Fruit fly (Drosophila melanogaster) whole organism, embryonic: ENCODE data around the gene CG43354.

ENCODE experiments used
- Abd-B ChIP-seq: fragments of 200-800 bp; sonication (Bioruptor generic); optimal IDR thresholded peaks from 2 replicates; lab custom pipeline; 2018; ENCODE audit warnings: missing biosample characterization, mild to moderate bottlenecking, missing genetic modification characterization, moderate library complexity
- Antp ChIP-seq: fragments of 200-800 bp; sonication (Bioruptor generic); optimal IDR thresholded peaks from 3 replicates; lab custom pipeline; 2016; ENCODE audit warnings: missing biosample characterization, missing genetic modification characterization
- CG10543 ChIP-seq: fragments of 200-800 bp; sonication (Bioruptor generic); optimal IDR thresholded peaks from 3 replicates; lab custom pipeline; 2017; ENCODE audit warnings: missing biosample characterization, mild to moderate bottlenecking, missing genetic modification characterization, moderate library complexity
- CG10959 ChIP-seq: fragments of 200-800 bp; sonication (Bioruptor generic); IDR thresholded peaks from 2 replicates; pipeline ENCODE4 v1.3.6; 2022; ENCODE audit warnings: missing biosample characterization, missing genetic modification characterization
- CG14965 ChIP-seq: fragments of 200-800 bp; sonication (Bioruptor generic); optimal IDR thresholded peaks from 2 replicates; lab custom pipeline; 2016; ENCODE audit warnings: missing biosample characterization, missing genetic modification characterization, borderline replicate concordance
- CG17328 ChIP-seq: fragments of 200-800 bp; sonication (Bioruptor generic); IDR thresholded peaks from 2 replicates; pipeline ENCODE4 v1.3.6; 2022; ENCODE audit warnings: missing biosample characterization, missing genetic modification characterization
- CG18011 ChIP-seq: fragments of 200-800 bp; sonication (Bioruptor generic); optimal IDR thresholded peaks from 2 replicates; lab custom pipeline; 2017; ENCODE audit warnings: missing biosample characterization, missing genetic modification characterization, mild to moderate bottlenecking, moderate library complexity, missing genotype
- CG18262 ChIP-seq: fragments of 200-800 bp; optimal IDR thresholded peaks from 3 replicates; lab custom pipeline; 2019; ENCODE audit warnings: missing biosample characterization, mild to moderate bottlenecking, missing genetic modification characterization, moderate library complexity
- CG18476 ChIP-seq: fragments of 200-800 bp; sonication (Bioruptor generic); optimal IDR thresholded peaks from 2 replicates; lab custom pipeline; 2016; ENCODE audit warnings: missing biosample characterization, mild to moderate bottlenecking, missing genetic modification characterization
- CG2116 ChIP-seq: fragments of 200-800 bp; sonication (Bioruptor generic); optimal IDR thresholded peaks from 3 replicates; lab custom pipeline; 2018; ENCODE audit warnings: missing biosample characterization, mild to moderate bottlenecking, missing genetic modification characterization
- CG2199 ChIP-seq: fragments of 200-800 bp; sonication (Bioruptor generic); IDR thresholded peaks from 3 replicates; pipeline ENCODE4 v1.3.6; 2022; ENCODE audit warnings: missing biosample characterization, missing genetic modification characterization
- CG2678 ChIP-seq: fragments of 200-800 bp; sonication (Bioruptor generic); optimal IDR thresholded peaks from 3 replicates; lab custom pipeline; 2019; ENCODE audit warnings: missing biosample characterization, mild to moderate bottlenecking, missing genetic modification characterization, moderate library complexity
- CG31365 ChIP-seq: fragments of 200-800 bp; sonication (Bioruptor generic); optimal IDR thresholded peaks from 2 replicates; lab custom pipeline; 2018; ENCODE audit warnings: missing biosample characterization, mild to moderate bottlenecking, missing genetic modification characterization
- CG3163 ChIP-seq: fragments of 200-800 bp; sonication (Bioruptor generic); optimal IDR thresholded peaks from 3 replicates; lab custom pipeline; 2016; ENCODE audit warnings: missing biosample characterization, missing genetic modification characterization
- CG33557 ChIP-seq: fragments of 200-800 bp; sonication (Bioruptor generic); optimal IDR thresholded peaks from 2 replicates; lab custom pipeline; 2019; ENCODE audit warnings: missing biosample characterization, mild to moderate bottlenecking, missing genetic modification characterization, moderate library complexity
- CG7928 ChIP-seq: fragments of 200-800 bp; sonication (Bioruptor generic); optimal IDR thresholded peaks from 2 replicates; lab custom pipeline; 2017; ENCODE audit warnings: missing biosample characterization, mild to moderate bottlenecking, missing genetic modification characterization
- CG8281 ChIP-seq: fragments of 200-800 bp; sonication (Bioruptor generic); optimal IDR thresholded peaks from 2 replicates; lab custom pipeline; 2018; ENCODE audit warnings: missing biosample characterization, mild to moderate bottlenecking, missing genetic modification characterization, moderate library complexity
- CG9932 ChIP-seq: fragments of 200-800 bp; sonication (Bioruptor generic); IDR thresholded peaks from 2 replicates; pipeline ENCODE4 v1.3.6; 2022; ENCODE audit warnings: missing biosample characterization, missing genetic modification characterization
- Gug ChIP-seq: fragments of 200-800 bp; sonication (Bioruptor generic); IDR thresholded peaks from 4 replicates; pipeline ENCODE4 v1.3.6; 2022; ENCODE audit warnings: missing biosample characterization, missing genetic modification characterization
- HHEX ChIP-seq: fragments of 200-800 bp; sonication (Bioruptor generic); optimal IDR thresholded peaks from 3 replicates; lab custom pipeline; 2017; ENCODE audit warnings: missing biosample characterization, mild to moderate bottlenecking, missing genetic modification characterization, missing genetic modification reagents
- Hr3 ChIP-seq: fragments of 200-800 bp; sonication (Bioruptor generic); optimal IDR thresholded peaks from 3 replicates; lab custom pipeline; 2016; ENCODE audit warnings: missing biosample characterization, missing genetic modification characterization
- Optix ChIP-seq: fragments of 200-800 bp; sonication (Bioruptor generic); IDR thresholded peaks from 3 replicates; pipeline ENCODE4 v1.3.6; 2022; ENCODE audit warnings: missing biosample characterization, missing genetic modification characterization
- Pdp1 ChIP-seq, 2 experiments: fragments of 200-800 bp; sonication (Bioruptor generic); optimal IDR thresholded peaks; 3 replicates each; lab custom pipeline; 2016; ENCODE audit warnings: missing biosample characterization in 2 of 2, missing genetic modification characterization in 2 of 2, mild to moderate bottlenecking in 1 of 2, moderate library complexity in 1 of 2
- Sry-β ChIP-seq: fragments of 200-800 bp; sonication (Bioruptor generic); optimal IDR thresholded peaks from 2 replicates; lab custom pipeline; 2018; ENCODE audit warnings: missing biosample characterization, mild to moderate bottlenecking, missing genetic modification characterization, moderate library complexity
- al ChIP-seq: fragments of 200-800 bp; sonication (Bioruptor generic); IDR thresholded peaks from 2 replicates; pipeline ENCODE4 v1.3.6; 2022; ENCODE audit warnings: missing biosample characterization, missing genetic modification characterization
- ase ChIP-seq: fragments of 200-800 bp; sonication (Bioruptor generic); IDR thresholded peaks from 3 replicates; pipeline ENCODE4 v1.3.6; 2022; ENCODE audit warnings: missing biosample characterization, missing genetic modification characterization
- bbx ChIP-seq: fragments of 200-800 bp; sonication (Bioruptor generic); IDR thresholded peaks from 2 replicates; pipeline ENCODE4 v1.3.6; 2022; ENCODE audit warnings: missing biosample characterization, missing genetic modification characterization; ENCODE audit not compliant: partially characterized antibody
- bigmax ChIP-seq: fragments of 200-800 bp; sonication (Bioruptor generic); optimal IDR thresholded peaks from 2 replicates; lab custom pipeline; 2018; ENCODE audit warnings: missing biosample characterization, mild to moderate bottlenecking, missing genetic modification characterization
- cad ChIP-seq: fragments of >200 bp; optimal IDR thresholded peaks from 2 replicates; lab custom pipeline; 2017; ENCODE audit warnings: missing biosample characterization, missing genetic modification characterization
- cato ChIP-seq: fragments of 200-800 bp; sonication (Bioruptor generic); optimal IDR thresholded peaks from 2 replicates; lab custom pipeline; 2016; ENCODE audit warnings: missing biosample characterization, missing genetic modification characterization, borderline replicate concordance
- caup ChIP-seq: fragments of 200-800 bp; sonication (Bioruptor generic); optimal IDR thresholded peaks from 3 replicates; lab custom pipeline; 2017; ENCODE audit warnings: missing biosample characterization, mild to moderate bottlenecking, missing genetic modification characterization, moderate library complexity; ENCODE audit not compliant: severe bottlenecking
- chm ChIP-seq: fragments of 200-800 bp; sonication (Bioruptor generic); IDR thresholded peaks from 2 replicates; pipeline ENCODE4 v1.3.6; 2022; ENCODE audit warnings: missing biosample characterization, missing genetic modification characterization
- dpn ChIP-seq, 2 experiments: fragments of 200-800 bp; sonication (Bioruptor generic); optimal IDR thresholded peaks; 3 replicates each; lab custom pipeline; 2016; ENCODE audit warnings: missing biosample characterization in 2 of 2, missing genetic modification characterization in 2 of 2
- emc ChIP-seq: fragments of 200-800 bp; sonication (Bioruptor generic); optimal IDR thresholded peaks from 2 replicates; lab custom pipeline; 2016; ENCODE audit warnings: missing biosample characterization, missing genetic modification characterization
- exex ChIP-seq: fragments of 200-800 bp; sonication (Bioruptor generic); optimal IDR thresholded peaks from 4 replicates; lab custom pipeline; 2018; ENCODE audit warnings: missing biosample characterization, mild to moderate bottlenecking, missing genetic modification characterization, moderate library complexity
- gro ChIP-seq: fragments of 200-800 bp; sonication (Bioruptor generic); optimal IDR thresholded peaks from 2 replicates; lab custom pipeline; 2016; ENCODE audit warnings: missing biosample characterization, missing genetic modification characterization
- lab ChIP-seq: fragments of 200-800 bp; sonication (Bioruptor generic); optimal IDR thresholded peaks from 3 replicates; lab custom pipeline; 2017; ENCODE audit warnings: missing biosample characterization, missing genetic modification characterization, mild to moderate bottlenecking, moderate library complexity, missing genetic modification reagents
- mirr ChIP-seq: fragments of 200-800 bp; sonication (Bioruptor generic); optimal IDR thresholded peaks from 3 replicates; lab custom pipeline; 2018; ENCODE audit warnings: missing biosample characterization, mild to moderate bottlenecking, missing genetic modification characterization
- org-1 ChIP-seq: fragments of 200-800 bp; sonication (Bioruptor generic); optimal IDR thresholded peaks from 2 replicates; lab custom pipeline; 2017; ENCODE audit warnings: missing biosample characterization, missing genetic modification characterization
- pan ChIP-seq, 4 experiments: fragments of >200 bp in 3 of 4; fragments of 200-800 bp in 1 of 4; sonication (Bioruptor generic) in 1 of 4; optimal IDR thresholded peaks in 3 of 4; IDR thresholded peaks in 1 of 4; 2 replicates each; pipeline versions ENCODE4 v1.3.6 to Lab custom; 2017 to 2022; ENCODE audit warnings: missing biosample characterization in 2 of 4, missing genetic modification characterization in 2 of 4, mixed read lengths in 1 of 4
- phol ChIP-seq: fragments of 200-800 bp; sonication (Bioruptor generic); optimal IDR thresholded peaks from 3 replicates; lab custom pipeline; 2018; ENCODE audit warnings: missing biosample characterization, mild to moderate bottlenecking, missing genetic modification characterization, moderate library complexity
- pum ChIP-seq: fragments of 200-800 bp; sonication (Bioruptor generic); optimal IDR thresholded peaks from 2 replicates; lab custom pipeline; 2016; ENCODE audit warnings: missing biosample characterization, missing genetic modification characterization
- ranshi ChIP-seq: fragments of 200-800 bp; sonication (Bioruptor generic); IDR thresholded peaks from 2 replicates; pipeline ENCODE4 v1.3.6; 2022; ENCODE audit warnings: missing biosample characterization, missing genetic modification characterization
- row ChIP-seq: fragments of 200-800 bp; sonication (Bioruptor generic); IDR thresholded peaks from 3 replicates; pipeline ENCODE4 v1.3.6; 2022; ENCODE audit warnings: missing biosample characterization, missing genetic modification characterization
- schlank ChIP-seq: fragments of 200-800 bp; sonication (Bioruptor generic); optimal IDR thresholded peaks from 2 replicates; lab custom pipeline; 2018; ENCODE audit warnings: missing biosample characterization, mild to moderate bottlenecking, missing genetic modification characterization
- stwl ChIP-seq: fragments of 200-800 bp; sonication (Bioruptor generic); optimal IDR thresholded peaks from 3 replicates; lab custom pipeline; 2018; ENCODE audit warnings: missing biosample characterization, mild to moderate bottlenecking, missing genetic modification characterization, moderate library complexity
- trem ChIP-seq: fragments of 200-800 bp; optimal IDR thresholded peaks from 3 replicates; lab custom pipeline; 2019; ENCODE audit warnings: missing biosample characterization, mild to moderate bottlenecking, missing genetic modification characterization, moderate library complexity
- unpg ChIP-seq: fragments of 200-800 bp; sonication (Bioruptor generic); optimal IDR thresholded peaks from 3 replicates; lab custom pipeline; 2018; ENCODE audit warnings: missing biosample characterization, mild to moderate bottlenecking, missing genetic modification characterization, moderate library complexity

CG43354 gene

dm6 chr2L:18328737-18329136 lies 19.5 kb upstream of the CG43354 start (continued):
- TF ChIP-seq phol (tag; lab: Kevin White, UChicago) (peak; percentile 39), Gug (0 out of 4 replicates have a peak, but pooled peaks have one; percentile 32), bigmax (GFP tag; lab: Kevin White, UChicago) (no peak), HHEX (GFP tag; lab: Kevin White, UChicago) (peak; percentile 6), pan (optimal IDR thresholded peaks at IDR 0.05; lab: Kevin White, UChicago) (no peak), pan (GFP tag; optimal IDR thresholded peaks at IDR 0.05 in 1 of 2, IDR thresholded peaks at IDR 0.05 in 1 of 2) (peak in 1 of 2 experiments; percentile 71), pum (peak; percentile 15), Pdp1 (GFP tag; optimal IDR thresholded peaks at IDR 0.05; lab: Kevin White, UChicago) (peak in 1 of 2 experiments; percentile 27), CG10959 (no peak; the same call in 1 of the 2 replicates), org-1 (peak; percentile 56), CG17328 (peak; percentile 62), ranshi (0 out of 2 replicates have a peak, but pooled peaks have one; percentile 53), bbx (GFP tag; lab: Robert Waterston, UW) (no peak), emc (GFP tag; lab: Kevin White, UChicago) (no peak), CG31365 (no peak), caup (GFP tag; lab: Kevin White, UChicago) (no peak), CG2678 (tag; lab: Kevin White, UChicago) (peak; percentile 52), unpg (GFP tag; lab: Kevin White, UChicago) (peak; percentile 60), CG18262 (tag; lab: Kevin White, UChicago) (peak; percentile 32), al (GFP tag; lab: Robert Waterston, UW) (no peak), CG9932 (no peak), CG7928 (GFP tag; lab: Kevin White, UChicago) (no peak), Sry-β (no peak), row (GFP tag; lab: Robert Waterston, UW) (peak; percentile 58; the same call in 2 of the 3 replicates), CG8281 (tag; lab: Kevin White, UChicago) (peak; percentile 80), chm (GFP tag; lab: Robert Waterston, UW) (no peak), trem (no peak), cad (GFP tag; lab: Kevin White, UChicago) (no peak), Hr3 (no peak), mirr (GFP tag; lab: Kevin White, UChicago) (no peak), stwl (tag; lab: Kevin White, UChicago) (no peak), CG10543 (GFP tag; lab: Kevin White, UChicago) (no peak), Optix (GFP tag; lab: Robert Waterston, UW) (peak; percentile 43; the same call in 1 of the 3 replicates), CG33557 (GFP tag; lab: Kevin White, UChicago) (no peak), CG2199 (GFP tag; lab: Robert Waterston, UW) (0 out of 3 replicates have a peak, but pooled peaks have one; percentile 44), dpn (GFP tag; optimal IDR thresholded peaks at IDR 0.05; lab: Kevin White, UChicago) (peak; percentile 19 to 47), CG3163 (GFP tag; lab: Kevin White, UChicago) (no peak), ase (0 out of 3 replicates have a peak, but pooled peaks have one; percentile 48), CG18011 (GFP tag; lab: Kevin White, UChicago) (no peak), gro (no peak), Antp (peak; percentile 33), schlank (tag; lab: Kevin White, UChicago) (no peak), Abd-B (GFP tag; lab: Kevin White, UChicago) (no peak), CG18476 (GFP tag; lab: Kevin White, UChicago) (no peak), lab (GFP tag; lab: Kevin White, UChicago) (peak; percentile 50), CG14965 (GFP tag; lab: Kevin White, UChicago) (no peak), CG2116 (GFP tag; lab: Kevin White, UChicago) (no peak), exex (tag; lab: Kevin White, UChicago) (no peak), cato (GFP tag; lab: Kevin White, UChicago) (no peak)
